Fruit fly (Drosophila melanogaster) whole organism, wandering third instar larva: Measurements from ENCODE around the gene CG42729.

Experiments used
- Hr78 ChIP-seq: fragments of >200 bp; optimal IDR thresholded peaks from 2 replicates; lab custom pipeline; 2017; ENCODE audit warnings: missing biosample characterization, missing genetic modification characterization
- Mio ChIP-seq: sonication (Bioruptor generic); optimal IDR thresholded peaks from 2 replicates; lab custom pipeline; 2016; ENCODE audit warnings: missing biosample characterization, missing genetic modification characterization
- OdsH ChIP-seq: fragments of 200-800 bp; sonication (Bioruptor generic); optimal IDR thresholded peaks from 2 replicates; lab custom pipeline; 2016; ENCODE audit warnings: missing biosample characterization, mild to moderate bottlenecking, missing genetic modification characterization
- sage ChIP-seq: fragments of 200-800 bp; sonication (Bioruptor generic); optimal IDR thresholded peaks from 2 replicates; lab custom pipeline; 2016; ENCODE audit warnings: missing biosample characterization, mild to moderate bottlenecking, missing genetic modification characterization

DNA sequence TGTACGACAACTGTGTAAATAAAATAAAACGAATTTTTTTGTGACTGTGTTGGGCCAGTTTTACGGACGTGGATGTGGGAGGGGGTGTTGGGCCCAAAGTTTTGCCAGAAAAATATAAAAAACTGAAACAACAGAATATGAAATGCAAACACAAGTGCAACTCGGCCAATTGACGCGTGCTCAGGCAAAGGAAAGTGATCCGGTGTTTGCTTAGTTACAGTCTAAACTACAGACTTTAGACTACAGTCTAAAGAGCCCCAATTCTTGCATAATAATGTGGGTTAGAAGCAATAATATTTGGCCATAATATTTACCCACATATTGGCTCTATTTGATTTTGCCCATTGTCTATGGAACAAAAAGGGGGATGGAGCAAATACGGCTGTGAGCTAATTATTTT, 21.5 kb upstream of the CG42729 start:
- TF ChIP-seq OdsH (peak; percentile 40), sage (GFP tag; lab: Kevin White, UChicago) (no peak), Hr78 (GFP tag; lab: Kevin White, UChicago) (no peak), Mio (GFP tag; lab: Kevin White, UChicago) (no peak)
